Fruit fly (Drosophila melanogaster): ENCODE measurements around the gene Dim1.

Dim1 gene

DNA sequence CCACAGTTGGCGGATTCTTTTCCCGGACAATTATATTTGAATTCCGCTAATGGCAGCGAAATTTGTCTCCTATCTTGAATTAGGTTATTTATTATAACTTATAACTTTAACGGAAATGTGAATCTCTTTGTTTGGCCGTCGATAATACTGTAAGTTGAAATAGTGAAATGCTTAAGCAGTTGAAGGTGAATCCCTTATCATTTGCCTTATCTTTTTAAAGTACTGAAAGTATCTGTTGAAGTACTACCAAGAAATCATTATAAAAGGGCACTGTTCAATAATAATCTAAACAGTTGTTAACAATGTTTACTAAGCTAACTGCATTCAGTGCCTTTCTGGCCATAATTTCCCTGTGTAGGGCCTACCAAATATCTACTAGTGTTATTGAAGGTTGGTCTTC, 7.8 kb downstream of the Dim1 start, which contains the start of gene CG43055:
Gene CG43055 (plus strand): TSS at position 301 of the 400 bp plus-strand sequence.
- TF ChIP-seq mld (GFP tag; IDR thresholded peaks at IDR 0.05; ENCODE audit: partially characterized antibody) (no peak), CG12299 (tag; optimal IDR thresholded peaks at IDR 0.05) (no peak), CG18262 (tag; optimal IDR thresholded peaks at IDR 0.05) (no peak), sens (GFP tag) (peak; percentile 9), CG31441 (GFP tag; IDR thresholded peaks at IDR 0.05) (no peak)

DNA sequence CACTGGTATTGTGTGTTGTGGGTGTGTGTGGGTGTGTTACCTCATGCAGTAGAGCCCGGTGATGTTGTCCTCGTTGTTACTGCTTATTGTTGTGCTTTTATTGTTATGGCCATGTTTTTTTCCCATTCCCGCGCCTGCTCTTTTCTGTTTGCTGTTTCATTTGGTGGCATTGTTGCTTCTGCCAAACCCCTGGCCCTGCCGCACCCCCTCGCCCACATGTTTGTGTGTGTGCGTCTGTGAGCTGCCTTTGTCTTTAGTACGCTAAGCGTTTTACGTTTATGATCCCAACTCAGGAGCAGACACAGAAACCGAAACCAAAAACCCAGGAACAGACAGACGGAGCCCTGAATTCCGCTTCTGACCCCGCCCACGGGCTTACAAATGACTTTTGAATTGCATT, 11.0 kb downstream of the Dim1 start:
- TF ChIP-seq crol (GFP tag; IDR thresholded peaks at IDR 0.05) (peak; percentile 26; the same call in 1 of the 2 replicates), scrt (GFP tag; optimal IDR thresholded peaks at IDR 0.05) (peak; percentile 70), bcd (GFP tag; optimal IDR thresholded peaks at IDR 0.05) (no peak), Mes4 (GFP tag; optimal IDR thresholded peaks at IDR 0.05) (no peak), CG2199 (GFP tag; IDR thresholded peaks at IDR 0.05) (no peak), abd-A (tag; optimal IDR thresholded peaks at IDR 0.05) (peak; percentile 77), CG1529 (GFP tag; optimal IDR thresholded peaks at IDR 0.05) (no peak)

DNA sequence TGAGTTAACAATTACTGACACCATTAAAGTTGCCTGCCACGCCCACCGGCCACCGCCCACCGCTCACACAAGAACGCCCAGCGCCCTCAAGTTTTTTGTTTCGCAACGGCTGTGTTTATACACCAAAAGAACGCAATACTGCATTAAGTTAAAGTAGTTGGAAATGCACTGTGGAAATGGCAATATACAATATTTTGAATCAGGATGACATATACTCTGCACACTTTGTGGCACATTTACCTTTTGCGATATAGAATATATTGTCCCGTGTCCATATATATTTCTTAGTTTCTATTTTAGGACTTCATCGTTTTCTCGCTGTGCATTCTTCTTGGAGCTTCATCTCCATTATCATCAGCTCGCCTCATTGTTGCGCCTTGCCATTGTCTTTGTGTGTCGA, 13.0 kb downstream of the Dim1 start:
- TF ChIP-seq E2f2 (GFP tag; IDR thresholded peaks at IDR 0.05) (no peak), CG13123 (GFP tag; optimal IDR thresholded peaks at IDR 0.05) (no peak), Bdp1 (GFP tag; optimal IDR thresholded peaks at IDR 0.05) (no peak), CG9437 (GFP tag; optimal IDR thresholded peaks at IDR 0.05) (no peak), CG14050 (GFP tag; IDR thresholded peaks at IDR 0.05) (no peak), row (GFP tag; IDR thresholded peaks at IDR 0.05) (peak; percentile 26; the same call in 1 of the 3 replicates), CG3065 (GFP tag; optimal IDR thresholded peaks at IDR 0.05) (no peak), Drgx (GFP tag; IDR thresholded peaks at IDR 0.05) (0 out of 2 replicates have a peak, but pooled peaks have one; percentile 34), sob (GFP tag; IDR thresholded peaks at IDR 0.05) (no peak), tup (GFP tag; optimal IDR thresholded peaks at IDR 0.05) (no peak), Med (GFP tag) (peak; percentile 50), CG5245 (GFP tag; optimal IDR thresholded peaks at IDR 0.05) (no peak)

DNA sequence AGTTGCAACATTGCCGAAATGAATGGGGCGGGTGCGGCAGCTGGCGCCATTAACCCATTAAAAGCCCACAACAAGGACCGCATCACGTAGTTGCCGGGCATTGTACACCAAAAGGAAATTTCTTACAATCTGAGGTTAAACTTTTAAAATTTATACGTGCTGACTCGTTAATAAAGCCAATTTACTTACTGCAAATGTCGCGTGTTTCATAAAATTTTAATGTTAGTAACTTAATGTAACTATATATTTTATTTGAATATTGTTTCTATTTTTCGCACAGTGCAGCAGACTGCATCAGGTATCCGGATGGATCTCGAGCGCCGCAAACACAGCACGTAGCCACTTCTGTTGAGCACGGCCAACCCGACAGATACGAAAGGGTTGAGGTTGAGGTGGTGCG, 13.9 kb downstream of the Dim1 start:
- no peak for TF ChIP-seq CG13775 (GFP tag; optimal IDR thresholded peaks at IDR 0.05)
- peak in 1 of 2 experiments; percentile 41 for TF ChIP-seq bsh (GFP tag; optimal IDR thresholded peaks at IDR 0.05)
- peak; percentile 25; the same call in 1 of the 2 replicates for TF ChIP-seq Drgx (GFP tag; IDR thresholded peaks at IDR 0.05)

DNA sequence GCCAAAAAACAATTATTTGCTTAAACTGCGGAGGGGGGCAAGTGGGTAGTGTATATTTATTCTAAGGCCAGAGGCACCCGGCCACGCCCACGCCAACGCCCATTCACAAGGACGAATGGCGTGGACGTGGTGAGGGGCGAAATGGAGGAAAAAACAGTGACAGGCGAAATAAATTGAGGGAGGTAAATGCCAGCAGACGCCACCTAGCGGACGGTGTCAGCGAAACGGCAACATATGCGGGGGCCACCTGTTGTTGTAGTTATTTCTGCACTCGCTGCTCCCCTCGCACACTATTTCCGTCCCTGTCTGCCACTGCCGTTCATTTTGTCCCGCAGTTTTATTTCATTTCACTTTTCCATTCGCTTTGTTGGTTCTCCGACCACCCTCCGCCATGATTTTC, 14.9 kb downstream of the Dim1 start:
- TF ChIP-seq Aef1 (GFP tag; IDR thresholded peaks at IDR 0.05) (no peak; the same call in 2 of the 3 replicates), CG2129 (GFP tag; IDR thresholded peaks at IDR 0.05; ENCODE audit: partially characterized antibody) (no peak), CG4820 (GFP tag; optimal IDR thresholded peaks at IDR 0.05) (no peak), knrl (GFP tag; IDR thresholded peaks at IDR 0.05; ENCODE audit: partially characterized antibody) (no peak), kni (GFP tag; optimal IDR thresholded peaks at IDR 0.05) (no peak), Asciz (GFP tag; optimal IDR thresholded peaks at IDR 0.05) (no peak), Sin3A (optimal IDR thresholded peaks at IDR 0.05) (no peak), E2f2 (GFP tag; IDR thresholded peaks at IDR 0.05) (no peak), YL-1 (GFP tag; optimal IDR thresholded peaks at IDR 0.05) (no peak), her (GFP tag; optimal IDR thresholded peaks at IDR 0.05) (no peak), CG13123 (GFP tag; optimal IDR thresholded peaks at IDR 0.05) (no peak), shn (GFP tag; optimal IDR thresholded peaks at IDR 0.05) (no peak), CG7786 (GFP tag; optimal IDR thresholded peaks at IDR 0.05) (no peak), ems (GFP tag; optimal IDR thresholded peaks at IDR 0.05) (no peak), repo (GFP tag; optimal IDR thresholded peaks at IDR 0.05) (no peak), disco-r (GFP tag; optimal IDR thresholded peaks at IDR 0.05) (no peak), CG9797 (GFP tag; optimal IDR thresholded peaks at IDR 0.05) (no peak), ato (GFP tag; IDR thresholded peaks at IDR 0.05; ENCODE audit: partially characterized antibody) (no peak), ab (GFP tag; optimal IDR thresholded peaks at IDR 0.05) (no peak), vfl (GFP tag; optimal IDR thresholded peaks at IDR 0.05) (no peak), MTF-1 (GFP tag; optimal IDR thresholded peaks at IDR 0.05; ENCODE audit: borderline replicate concordance) (no peak), inv (GFP tag; IDR thresholded peaks at IDR 0.05; ENCODE audit: partially characterized antibody) (no peak)

Measured in whole organism, embryonic.